Fruit fly (Drosophila melanogaster) Kc167 (cell line): Measurements from ENCODE around the gene CG14131.

Experiments
- h ChIP-seq: fragments of >200 bp; optimal IDR thresholded peaks from 3 replicates; lab custom pipeline; 2018; ENCODE audit warnings: missing external identifiers
- insv ChIP-seq: fragments of >200 bp; optimal IDR thresholded peaks from 3 replicates; lab custom pipeline; 2018; ENCODE audit warnings: missing external identifiers

DNA sequence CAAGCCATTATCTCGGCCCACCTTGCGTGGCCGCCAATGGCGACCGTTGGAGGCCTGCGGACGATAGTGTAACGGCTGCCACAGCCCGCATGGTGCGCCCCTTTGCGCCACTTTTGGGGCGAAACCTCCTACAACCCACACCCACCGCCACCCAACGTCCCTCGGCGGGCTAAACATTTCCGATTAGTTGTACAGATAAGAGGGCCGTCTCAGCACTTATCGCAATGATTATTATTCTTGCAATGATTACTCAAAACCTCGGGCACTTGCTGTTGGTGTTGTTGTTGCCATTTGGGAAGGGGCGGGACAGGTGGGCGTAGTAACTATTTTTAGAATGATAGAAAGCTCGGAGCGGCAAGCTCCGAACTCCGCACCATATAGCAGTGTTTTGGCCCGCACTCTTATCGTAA, 4.3 kb upstream of the CG14131 start:
- TF ChIP-seq h (lab: Kevin White, UChicago) (no peak), insv (lab: Kevin White, UChicago) (no peak)
